Fruit fly (Drosophila melanogaster) whole organism, adult: ENCODE measurements around the gene CG10492.

Source experiments
- CG11617 ChIP-seq: fragments of 200-800 bp; sonication (Bioruptor generic); optimal IDR thresholded peaks from 2 replicates; lab custom pipeline; 2017; ENCODE audit warnings: mild to moderate bottlenecking, missing biosample characterization, missing genetic modification reagents, missing genetic modification characterization
- CG12768 ChIP-seq: fragments of 200-800 bp; sonication (Bioruptor generic); optimal IDR thresholded peaks from 2 replicates; lab custom pipeline; 2017; ENCODE audit warnings: missing biosample characterization, missing genetic modification characterization, mild to moderate bottlenecking, moderate library complexity, missing genetic modification reagents
- CG14711 ChIP-seq: fragments of 200-800 bp; sonication (Bioruptor generic); optimal IDR thresholded peaks from 2 replicates; lab custom pipeline; 2018; ENCODE audit warnings: missing biosample characterization, mild to moderate bottlenecking, missing genetic modification characterization, moderate library complexity
- CG1620 ChIP-seq: fragments of 200-800 bp; sonication (Bioruptor generic); optimal IDR thresholded peaks from 2 replicates; lab custom pipeline; 2016; ENCODE audit warnings: missing biosample characterization, missing genetic modification characterization
- CG33017 ChIP-seq: fragments of 200-800 bp; sonication (Bioruptor generic); optimal IDR thresholded peaks from 2 replicates; lab custom pipeline; 2018; ENCODE audit warnings: missing biosample characterization, mild to moderate bottlenecking, missing genetic modification characterization, moderate library complexity
- CG5204 ChIP-seq: fragments of 200-800 bp; sonication (Bioruptor generic); optimal IDR thresholded peaks from 2 replicates; lab custom pipeline; 2016; ENCODE audit warnings: missing biosample characterization, missing genetic modification characterization
- CG7045 ChIP-seq: fragments of 200-800 bp; sonication (Bioruptor generic); optimal IDR thresholded peaks from 2 replicates; lab custom pipeline; 2017; ENCODE audit warnings: missing biosample characterization, mild to moderate bottlenecking, missing genetic modification characterization
- CG7101 ChIP-seq: fragments of 200-800 bp; sonication (Bioruptor generic); optimal IDR thresholded peaks from 2 replicates; lab custom pipeline; 2018; ENCODE audit warnings: missing biosample characterization, mild to moderate bottlenecking, missing genetic modification characterization, moderate library complexity
- Clk ChIP-seq: fragments of 200-800 bp; sonication (Bioruptor generic); optimal IDR thresholded peaks from 2 replicates; lab custom pipeline; 2017; ENCODE audit warnings: missing biosample characterization, missing genetic modification characterization
- Crg-1 ChIP-seq: fragments of 200-800 bp; sonication (Bioruptor generic); optimal IDR thresholded peaks from 2 replicates; lab custom pipeline; 2016; ENCODE audit warnings: missing biosample characterization, missing genetic modification characterization
- Hr96 ChIP-seq: fragments of 200-800 bp; sonication (Bioruptor generic); optimal IDR thresholded peaks from 2 replicates; lab custom pipeline; 2016; ENCODE audit warnings: missing biosample characterization, missing genetic modification characterization
- Mnt ChIP-seq: fragments of 200-800 bp; sonication (Bioruptor generic); optimal IDR thresholded peaks from 2 replicates; lab custom pipeline; 2016; ENCODE audit warnings: missing biosample characterization, mild to moderate bottlenecking, missing genetic modification characterization
- bab1 ChIP-seq: fragments of 200-800 bp; sonication (Bioruptor generic); optimal IDR thresholded peaks from 3 replicates; lab custom pipeline; 2019; ENCODE audit warnings: missing biosample characterization, mild to moderate bottlenecking, missing genetic modification characterization, moderate library complexity
- cic ChIP-seq: fragments of 200-800 bp; sonication (Bioruptor generic); optimal IDR thresholded peaks from 2 replicates; lab custom pipeline; 2017; ENCODE audit warnings: missing biosample characterization, mild to moderate bottlenecking, missing genetic modification characterization, moderate library complexity
- cnc ChIP-seq, 2 experiments: fragments of >200 bp; optimal IDR thresholded peaks; 2 replicates each; lab custom pipeline; 2017
- kay ChIP-seq: fragments of 200-800 bp; sonication (Bioruptor generic); peaks from one replicate; lab custom pipeline; 2016; ENCODE audit warnings: missing biosample characterization, missing genetic modification characterization, borderline replicate concordance
- ovo ChIP-seq: fragments of 200-800 bp; sonication (Bioruptor generic); optimal IDR thresholded peaks from 2 replicates; lab custom pipeline; 2016; ENCODE audit warnings: missing biosample characterization, missing genetic modification characterization
- pad ChIP-seq: fragments of 200-800 bp; sonication (Bioruptor generic); optimal IDR thresholded peaks from 3 replicates; lab custom pipeline; 2017; ENCODE audit warnings: missing biosample characterization, missing genetic modification characterization, mild to moderate bottlenecking, moderate library complexity, missing genetic modification reagents
- tj ChIP-seq: fragments of 200-800 bp; sonication (Bioruptor generic); optimal IDR thresholded peaks from 3 replicates; lab custom pipeline; 2017; ENCODE audit warnings: missing biosample characterization, mild to moderate bottlenecking, missing genetic modification characterization, moderate library complexity
- toe ChIP-seq: fragments of 200-800 bp; sonication (Bioruptor generic); optimal IDR thresholded peaks from 2 replicates; lab custom pipeline; 2016; ENCODE audit warnings: missing biosample characterization, missing genetic modification characterization

CG10492 gene

DNA sequence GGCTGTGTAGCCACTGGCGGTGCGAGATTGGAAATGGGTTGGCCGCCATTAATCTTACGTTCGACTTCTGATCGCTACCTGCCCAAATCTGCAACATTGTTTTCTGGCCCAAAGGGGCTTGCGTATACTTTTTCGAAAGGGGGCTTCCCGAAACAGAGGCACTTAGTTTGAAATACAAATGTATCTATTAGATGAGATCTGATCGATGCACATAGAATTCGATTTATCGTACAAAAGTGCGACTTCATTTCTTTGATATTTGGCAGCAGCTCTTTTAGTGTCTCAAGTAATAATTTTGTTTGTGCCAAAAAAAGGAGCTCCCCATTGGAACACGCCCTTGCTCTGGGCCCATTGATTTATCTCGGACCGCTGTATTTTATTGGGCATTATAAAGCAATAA lies 17.8 kb downstream of the CG10492 start:
- TF ChIP-seq Clk (GFP tag; lab: Kevin White, UChicago), result no peak
- TF ChIP-seq cnc (optimal IDR thresholded peaks at IDR 0.05; lab: Kevin White, UChicago), result no peak
- TF ChIP-seq kay (GFP tag; lab: Kevin White, UChicago), result no peak
- TF ChIP-seq Hr96 (GFP tag; lab: Kevin White, UChicago), result no peak

DNA sequence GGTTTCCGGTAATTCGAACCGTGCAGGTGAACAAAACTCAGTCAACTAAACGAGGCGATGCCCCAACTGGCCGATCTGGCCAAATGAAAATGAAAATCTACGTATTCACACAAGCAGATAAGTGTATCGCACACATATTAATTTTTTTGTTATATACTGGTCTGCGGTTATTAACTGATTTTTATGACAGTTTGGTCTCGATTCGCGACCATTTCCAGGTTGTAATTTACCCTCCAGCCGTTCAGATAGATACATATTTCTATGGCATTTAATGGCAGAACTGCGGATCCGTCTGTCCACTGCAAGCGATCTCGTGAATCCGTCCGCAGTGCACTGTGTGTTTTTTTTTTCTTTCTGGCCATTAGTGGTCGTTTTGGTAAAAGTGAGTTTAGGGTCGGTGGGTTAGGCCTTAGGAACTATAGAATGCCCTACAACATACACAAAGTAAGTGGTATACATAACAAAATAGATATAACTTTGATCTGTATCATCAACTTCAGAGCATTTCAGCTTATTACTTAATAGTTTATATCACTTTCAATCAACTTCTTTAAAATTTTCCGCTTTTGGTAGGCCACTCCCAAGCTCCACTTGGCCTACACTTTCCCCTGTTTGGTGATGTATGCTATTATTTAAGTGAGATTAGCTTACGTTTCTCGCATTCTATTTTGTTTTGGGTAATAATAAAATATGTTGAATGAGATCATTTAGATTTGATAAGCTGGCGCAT lies 20.4 kb downstream of the CG10492 start, which contains the start of gene CG17572:
TSS of gene CG17572 (minus strand) at position 51 of the 730 bp plus-strand sequence.
- TF ChIP-seq cic, result no peak

DNA sequence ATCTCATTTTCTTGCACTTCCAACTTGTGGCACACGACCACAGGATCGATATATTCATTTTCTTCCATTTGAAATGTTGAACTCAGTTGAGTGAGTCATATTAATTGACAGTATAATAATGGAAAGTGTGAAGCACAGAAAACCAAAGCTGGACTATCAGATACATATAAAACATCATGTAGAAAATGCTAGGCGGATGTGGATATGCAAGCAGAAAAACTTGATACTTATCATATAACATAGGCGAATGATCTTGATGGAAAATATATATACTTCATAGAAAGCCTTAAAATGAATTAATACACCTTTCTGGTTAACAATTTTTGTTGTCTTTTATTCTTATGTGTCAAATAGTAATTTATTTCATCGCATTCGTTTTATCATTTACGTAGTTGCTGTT lies 25.1 kb downstream of the CG10492 start, which contains the start of gene CG10700:
TSS of gene CG10700 (minus strand) at position 101 of the 400 bp plus-strand sequence.
- TF ChIP-seq CG5204 (GFP tag; lab: Kevin White, UChicago) (no peak), ovo (GFP tag; lab: Kevin White, UChicago) (no peak), CG14711 (tag; lab: Kevin White, UChicago) (no peak), pad (GFP tag; lab: Kevin White, UChicago) (no peak), CG33017 (tag; lab: Kevin White, UChicago) (no peak), bab1 (GFP tag; lab: Kevin White, UChicago) (no peak), CG11617 (no peak), cic (no peak), CG1620 (GFP tag; lab: Kevin White, UChicago) (no peak), Hr96 (GFP tag; lab: Kevin White, UChicago) (no peak)

DNA sequence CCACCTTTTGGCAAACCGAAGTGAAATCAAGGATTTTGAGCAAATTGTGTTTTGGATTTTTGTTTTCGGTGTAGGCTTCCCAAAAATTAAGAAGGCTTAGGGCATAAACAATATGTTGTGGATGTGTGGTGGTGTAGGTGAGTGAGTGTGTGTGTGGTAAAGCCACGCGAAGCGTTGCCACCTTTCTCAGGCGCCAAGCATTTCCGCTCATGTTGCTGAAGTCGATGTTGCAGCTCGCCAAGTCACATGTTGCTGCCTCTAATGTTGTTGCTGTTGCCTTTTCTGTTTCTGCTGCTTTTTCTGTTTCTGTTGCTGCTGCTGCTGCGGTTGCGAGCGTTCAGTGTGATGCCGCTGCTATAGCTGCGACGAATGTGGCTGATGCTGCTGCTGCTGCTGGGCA lies 25.9 kb downstream of the CG10492 start:
- TF ChIP-seq CG33017 (tag; lab: Kevin White, UChicago) (no peak), kay (GFP tag; lab: Kevin White, UChicago) (peak; percentile 7)

DNA sequence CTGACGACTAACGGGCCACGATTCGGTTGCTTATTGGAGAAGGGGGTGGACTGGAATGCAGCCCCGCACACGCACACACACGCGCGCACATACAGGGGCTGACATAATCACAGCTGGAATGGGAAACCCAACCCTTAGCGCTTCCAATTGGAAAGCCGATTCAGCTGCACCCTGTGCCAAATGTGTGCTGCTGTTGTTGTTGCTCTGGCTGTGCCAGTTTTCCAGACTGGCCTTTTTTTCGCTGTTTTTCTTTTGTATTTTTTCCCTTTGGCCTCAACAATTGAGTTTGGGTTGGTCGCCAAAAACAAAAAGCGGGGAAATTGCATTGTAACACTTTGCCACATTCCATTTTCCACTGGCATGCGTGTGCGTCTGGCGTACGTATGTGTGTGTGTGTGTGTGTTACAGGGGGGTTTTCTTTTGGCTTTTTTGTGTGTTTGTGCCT lies 29.5 kb downstream of the CG10492 start:
- TF ChIP-seq bab1 (GFP tag; lab: Kevin White, UChicago) (no peak), pad (GFP tag; lab: Kevin White, UChicago) (peak; percentile 79), CG5204 (GFP tag; lab: Kevin White, UChicago) (no peak), CG33017 (tag; lab: Kevin White, UChicago) (no peak), CG12768 (no peak)

DNA sequence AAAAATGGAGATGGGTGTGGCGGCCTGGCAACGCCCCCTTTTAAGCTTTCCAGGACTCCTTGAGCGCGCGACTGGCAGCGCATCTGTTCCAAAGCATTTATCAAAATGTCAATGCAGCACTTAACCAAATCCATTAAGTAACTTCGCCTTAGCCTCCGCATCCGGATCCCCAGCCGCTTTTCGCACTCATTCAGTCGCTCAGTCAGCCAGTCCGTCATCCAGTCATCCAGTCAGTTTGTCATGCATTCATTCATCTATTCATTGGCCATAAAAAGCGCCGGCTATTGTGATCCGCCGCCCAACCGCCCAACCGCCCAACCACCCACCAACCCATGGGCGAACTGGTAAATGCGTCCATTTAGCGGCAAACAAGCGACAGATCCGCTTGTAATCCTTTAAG lies 35.0 kb downstream of the CG10492 start:
- no peak for TF ChIP-seq pad (GFP tag; lab: Kevin White, UChicago)
- TF ChIP-seq CG7101 (tag; lab: Kevin White, UChicago), result no peak
- TF ChIP-seq CG7045, result no peak
- no peak for TF ChIP-seq CG11617
- no peak for TF ChIP-seq tj (GFP tag; lab: Kevin White, UChicago)
- TF ChIP-seq CG12768, result no peak
- TF ChIP-seq cic, result no peak
- no peak for TF ChIP-seq Mnt
- no peak for TF ChIP-seq CG1620 (GFP tag; lab: Kevin White, UChicago)
- TF ChIP-seq CG14711 (tag; lab: Kevin White, UChicago), result no peak

DNA sequence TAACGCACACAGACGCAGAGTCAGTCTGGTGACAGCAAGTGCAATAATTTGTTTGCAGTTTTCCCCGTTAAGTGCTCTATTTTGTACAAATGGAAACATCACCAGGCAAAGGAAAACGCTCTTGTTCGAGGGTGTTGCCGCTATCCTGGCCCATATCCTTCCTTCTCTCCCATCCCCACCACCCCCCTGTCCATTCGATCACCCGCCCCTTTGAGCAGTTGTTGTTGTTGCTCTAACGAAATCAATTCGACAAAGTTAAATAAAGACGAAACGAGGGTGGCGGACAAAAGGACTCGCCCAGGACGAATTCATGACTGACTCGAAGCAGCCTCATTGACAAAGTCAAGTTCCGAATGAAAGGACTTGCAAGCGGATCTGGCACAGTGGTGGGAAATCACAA lies 35.5 kb downstream of the CG10492 start:
- TF ChIP-seq pad (GFP tag; lab: Kevin White, UChicago) (no peak), cnc (optimal IDR thresholded peaks at IDR 0.05; lab: Kevin White, UChicago) (no peak), CG11617 (no peak), CG5204 (GFP tag; lab: Kevin White, UChicago) (no peak), cic (no peak), bab1 (GFP tag; lab: Kevin White, UChicago) (no peak), toe (GFP tag; lab: Kevin White, UChicago) (no peak), CG33017 (tag; lab: Kevin White, UChicago) (no peak), Hr96 (GFP tag; lab: Kevin White, UChicago) (no peak), tj (GFP tag; lab: Kevin White, UChicago) (no peak), CG14711 (tag; lab: Kevin White, UChicago) (no peak), CG7045 (no peak), Clk (GFP tag; lab: Kevin White, UChicago) (no peak)

DNA sequence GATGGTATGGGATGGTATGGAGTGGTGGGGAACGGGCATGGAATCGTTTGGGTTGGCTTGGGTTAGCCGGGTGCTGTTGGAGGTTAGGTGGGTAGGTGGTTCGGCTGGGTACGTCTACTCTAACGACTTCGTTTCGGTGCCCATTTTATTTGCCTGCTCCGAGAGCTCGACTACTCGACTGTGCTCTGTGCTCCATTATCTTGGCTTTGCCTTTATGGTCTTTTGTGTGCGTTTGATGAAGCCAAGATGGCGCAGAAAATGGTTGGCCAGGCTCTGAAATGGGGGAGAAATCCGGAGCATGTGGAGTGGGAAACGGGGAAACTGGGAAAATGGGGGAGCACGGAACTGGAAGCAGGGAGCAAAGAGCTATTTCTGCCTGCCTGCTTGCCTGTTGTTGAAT lies 40.0 kb downstream of the CG10492 start:
- TF ChIP-seq CG14711 (tag; lab: Kevin White, UChicago) (no peak), Crg-1 (GFP tag; lab: Kevin White, UChicago) (no peak)
